Fruit fly (Drosophila melanogaster): Measurements from ENCODE around the gene Antp.

DNA sequence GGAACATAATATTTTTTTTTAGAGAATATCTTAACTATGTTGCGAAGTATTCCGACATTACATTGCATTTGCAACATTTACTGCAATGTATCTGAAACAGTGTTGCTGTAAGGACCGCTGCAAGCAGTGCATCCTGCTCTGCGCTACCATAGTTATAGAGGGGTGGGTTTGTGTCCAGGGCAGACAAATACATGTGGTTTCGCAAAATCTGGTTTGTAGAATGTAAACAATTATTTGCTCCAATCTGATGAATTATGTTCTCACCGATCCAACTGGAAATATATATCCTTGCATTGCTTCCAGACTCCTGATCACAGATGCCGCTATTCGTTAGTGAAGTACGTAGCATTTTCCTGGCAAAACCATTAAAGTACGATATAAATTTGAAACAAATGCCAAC is 144.7 kb downstream of the Antp start:
- TF ChIP-seq usp (GFP tag; optimal IDR thresholded peaks at IDR 0.05) (no peak), CG8478 (optimal IDR thresholded peaks at IDR 0.05) (no peak), psq (optimal IDR thresholded peaks at IDR 0.05) (no peak), Dll (optimal IDR thresholded peaks at IDR 0.05) (no peak), EcR (GFP tag; optimal IDR thresholded peaks at IDR 0.05) (no peak)

Data from whole organism.